Worm (Caenorhabditis elegans) whole organism, mixed stage, embryonic: ENCODE results near the gene ubc-20.

Experiments
- cnd-1 ChIP-seq: fragments of 200-800 bp; sonication (Bioruptor generic); optimal IDR thresholded peaks from 2 replicates; lab custom pipeline; 2018; ENCODE audit warnings: mild to moderate bottlenecking, missing genetic modification characterization, missing compliant biosample characterization
- nhr-28 ChIP-seq: fragments of 150-350 bp; optimal IDR thresholded peaks from 2 replicates; lab custom pipeline; 2014; ENCODE audit warnings: missing biosample characterization, missing genetic modification characterization
- ztf-11 ChIP-seq: fragments of 150-350 bp; optimal IDR thresholded peaks from 2 replicates; lab custom pipeline; 2014; ENCODE audit warnings: missing biosample characterization, missing genetic modification characterization

DNA sequence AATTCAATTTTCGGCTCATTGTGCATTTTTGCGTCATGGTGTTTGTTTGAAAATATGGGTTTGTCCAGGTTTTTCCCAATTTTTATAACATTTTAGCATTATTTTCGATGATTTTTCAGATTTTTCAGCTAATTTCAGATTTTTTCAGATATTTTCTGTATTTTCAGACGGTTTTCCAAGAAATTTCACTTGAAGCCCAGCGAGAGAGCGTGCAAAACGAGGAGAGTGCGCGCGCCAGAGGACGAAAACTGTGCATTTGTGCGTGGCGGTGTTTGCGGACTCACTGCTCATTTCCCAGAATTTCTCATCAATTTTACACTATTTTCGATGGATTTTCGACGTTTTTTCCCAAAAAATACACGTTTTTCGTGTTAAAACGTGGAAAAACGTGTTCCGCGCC lies 46.5 kb downstream of the ubc-20 start:
- TF ChIP-seq cnd-1 (tag; lab: Kevin White, UChicago), result no peak
- no peak for TF ChIP-seq nhr-28 (tag; lab: Kevin White, UChicago)
- no peak for TF ChIP-seq ztf-11 (tag; lab: Kevin White, UChicago)
